Fruit fly (Drosophila melanogaster): ENCODE measurements around the gene CG17560.

- TF ChIP-seq ovo (GFP tag; optimal IDR thresholded peaks at IDR 0.05) (no peak), cnc (optimal IDR thresholded peaks at IDR 0.05) (no peak), CG1620 (GFP tag; optimal IDR thresholded peaks at IDR 0.05) (no peak), cic (GFP tag; optimal IDR thresholded peaks at IDR 0.05) (peak; percentile 4), kay (GFP tag; ENCODE audit: borderline replicate concordance) (peak; percentile 92), pad (GFP tag; optimal IDR thresholded peaks at IDR 0.05) (no peak), CG7045 (GFP tag; optimal IDR thresholded peaks at IDR 0.05) (no peak), Hr96 (GFP tag; optimal IDR thresholded peaks at IDR 0.05) (peak; percentile 5), toe (GFP tag; optimal IDR thresholded peaks at IDR 0.05) (no peak), CG7101 (tag; optimal IDR thresholded peaks at IDR 0.05) (no peak), Crg-1 (GFP tag; optimal IDR thresholded peaks at IDR 0.05) (no peak), CG12768 (GFP tag; optimal IDR thresholded peaks at IDR 0.05) (peak; percentile 13), Clk (GFP tag; optimal IDR thresholded peaks at IDR 0.05) (no peak), bab1 (GFP tag; optimal IDR thresholded peaks at IDR 0.05) (no peak)
Measured at dm6 chr3R:16655000-16655493, 37.3 kb downstream of the CG17560 start.
